Worm (Caenorhabditis elegans): ENCODE data around the gene era-1.

ce11 chrV:6658765-6659164, 44.1 kb upstream of the era-1 start:
- TF ChIP-seq ztf-23 (GFP tag; IDR thresholded peaks at IDR 0.05) (no peak), ztf-29 (GFP tag; IDR thresholded peaks at IDR 0.05) (no peak)
